Worm (Caenorhabditis elegans) whole organism, mixed stage, embryonic: ENCODE measurements around the gene C09E7.10.
A peak's percentile ranks its signal among the peaks of the same experiment; 100 is the strongest.

Source experiments
- M03D4.4 ChIP-seq: sonication (generic microtip); optimal IDR thresholded peaks from 2 replicates; lab custom pipeline; 2017; ENCODE audit warnings: mild to moderate bottlenecking, missing genetic modification characterization, missing compliant biosample characterization
- bed-3 ChIP-seq: fragments of 200-800 bp; sonication (Bioruptor generic); optimal IDR thresholded peaks from 3 replicates; lab custom pipeline; 2018; ENCODE audit warnings: mild to moderate bottlenecking, missing genetic modification characterization, moderate library complexity, missing compliant biosample characterization
- blmp-1 ChIP-seq: fragments of 150-350 bp; optimal IDR thresholded peaks from 2 replicates; lab custom pipeline; 2014; ENCODE audit warnings: missing biosample characterization, missing genetic modification characterization
- ceh-39 ChIP-seq: fragments of 150-350 bp; optimal IDR thresholded peaks from 2 replicates; lab custom pipeline; 2014; ENCODE audit warnings: missing biosample characterization, missing genetic modification characterization
- ceh-43 ChIP-seq: fragments of 200-800 bp; sonication (Bioruptor generic); optimal IDR thresholded peaks from 2 replicates; lab custom pipeline; 2018; ENCODE audit warnings: mild to moderate bottlenecking, missing genetic modification characterization, moderate library complexity, missing compliant biosample characterization
- cnd-1 ChIP-seq: fragments of 200-800 bp; sonication (Bioruptor generic); optimal IDR thresholded peaks from 2 replicates; lab custom pipeline; 2018; ENCODE audit warnings: mild to moderate bottlenecking, missing genetic modification characterization, missing compliant biosample characterization
- drap-1 ChIP-seq: fragments of 200-800 bp; sonication (Bioruptor generic); optimal IDR thresholded peaks from 3 replicates; lab custom pipeline; 2018; ENCODE audit warnings: mild to moderate bottlenecking, missing genetic modification characterization, missing compliant biosample characterization
- elt-1 ChIP-seq: sonication (generic microtip); optimal IDR thresholded peaks from 2 replicates; lab custom pipeline; 2017; ENCODE audit warnings: missing genetic modification characterization, mild to moderate bottlenecking, missing compliant biosample characterization, antibody characterized with exemption, moderate library complexity, borderline replicate concordance; ENCODE audit not compliant: insufficient read depth
- flh-1 ChIP-seq: fragments of 200-800 bp; sonication (Bioruptor generic); optimal IDR thresholded peaks from 2 replicates; lab custom pipeline; 2018; ENCODE audit warnings: mild to moderate bottlenecking, missing genetic modification characterization, moderate library complexity, missing compliant biosample characterization
- ham-2 ChIP-seq: fragments of 200-800 bp; sonication (Bioruptor generic); optimal IDR thresholded peaks from 2 replicates; lab custom pipeline; 2018; ENCODE audit warnings: mild to moderate bottlenecking, missing genetic modification characterization, missing compliant biosample characterization
- hlh-1 ChIP-seq: fragments of 150-350 bp; optimal IDR thresholded peaks from 2 replicates; lab custom pipeline; 2014; ENCODE audit warnings: missing biosample characterization, missing genetic modification reagents, missing genetic modification characterization
- lin-13 ChIP-seq: fragments of 150-350 bp; optimal IDR thresholded peaks from 2 replicates; lab custom pipeline; 2014; ENCODE audit warnings: missing biosample characterization, missing genetic modification characterization
- mab-5 ChIP-seq: fragments of 150-350 bp; optimal IDR thresholded peaks from 2 replicates; lab custom pipeline; 2014; ENCODE audit warnings: missing biosample characterization, missing genetic modification characterization
- mep-1 ChIP-seq: fragments of 150-350 bp; optimal IDR thresholded peaks from 2 replicates; lab custom pipeline; 2017; ENCODE audit warnings: missing biosample characterization, missing genetic modification reagents, missing genetic modification characterization, inconsistent platforms
- mls-2 ChIP-seq: sonication (generic microtip); optimal IDR thresholded peaks from 2 replicates; lab custom pipeline; 2016; ENCODE audit warnings: mild to moderate bottlenecking, missing genetic modification characterization, moderate library complexity, missing compliant biosample characterization
- nhr-12 ChIP-seq: fragments of 150-350 bp; optimal IDR thresholded peaks from 2 replicates; lab custom pipeline; 2014; ENCODE audit warnings: missing biosample characterization, missing genetic modification characterization
- nhr-2 ChIP-seq: fragments of 150-350 bp; optimal IDR thresholded peaks from 2 replicates; lab custom pipeline; 2014; ENCODE audit warnings: missing biosample characterization, missing genetic modification characterization
- nhr-28 ChIP-seq: fragments of 150-350 bp; optimal IDR thresholded peaks from 2 replicates; lab custom pipeline; 2014; ENCODE audit warnings: missing biosample characterization, missing genetic modification characterization
- nhr-76 ChIP-seq: sonication (generic microtip); optimal IDR thresholded peaks from 2 replicates; lab custom pipeline; 2017; ENCODE audit warnings: missing biosample characterization, missing genetic modification characterization
- pha-4 ChIP-seq: fragments of 150-350 bp; optimal IDR thresholded peaks from 2 replicates; lab custom pipeline; 2018; ENCODE audit warnings: missing biosample characterization, missing genetic modification reagents, missing genetic modification characterization
- snpc-4 ChIP-seq: fragments of 150-350 bp; optimal IDR thresholded peaks from 2 replicates; lab custom pipeline; 2014; ENCODE audit warnings: missing biosample characterization, missing genetic modification characterization
- unc-39 ChIP-seq: fragments of 150-350 bp; optimal IDR thresholded peaks from 2 replicates; lab custom pipeline; 2014; ENCODE audit warnings: missing biosample characterization, missing genetic modification characterization
- zip-8 ChIP-seq: fragments of 150-350 bp; optimal IDR thresholded peaks from 2 replicates; lab custom pipeline; 2014; ENCODE audit warnings: missing biosample characterization, missing genetic modification characterization
- ztf-11 ChIP-seq: fragments of 150-350 bp; optimal IDR thresholded peaks from 2 replicates; lab custom pipeline; 2014; ENCODE audit warnings: missing biosample characterization, missing genetic modification characterization

C09E7.10 gene

ce11 chrIII:6482918-6483317 lies 36.9 kb downstream of the C09E7.10 start, which contains the start of gene chtb-2:
Gene chtb-2, plus strand, starts transcription at chrIII:6483218.
- TF ChIP-seq pha-4 (tag; lab: Kevin White, UChicago) = no peak
- no peak for TF ChIP-seq drap-1 (GFP tag; lab: Kevin White, UChicago)
- no peak for TF ChIP-seq nhr-76 (tag; lab: Kevin White, UChicago)

ce11 chrIII:6479439-6479838 lies 40.4 kb downstream of the C09E7.10 start:
- TF ChIP-seq bed-3 (GFP tag; lab: Kevin White, UChicago) (no peak), cnd-1 (tag; lab: Kevin White, UChicago) (peak; percentile 71), nhr-2 (tag; lab: Kevin White, UChicago) (peak; percentile 89)

DNA sequence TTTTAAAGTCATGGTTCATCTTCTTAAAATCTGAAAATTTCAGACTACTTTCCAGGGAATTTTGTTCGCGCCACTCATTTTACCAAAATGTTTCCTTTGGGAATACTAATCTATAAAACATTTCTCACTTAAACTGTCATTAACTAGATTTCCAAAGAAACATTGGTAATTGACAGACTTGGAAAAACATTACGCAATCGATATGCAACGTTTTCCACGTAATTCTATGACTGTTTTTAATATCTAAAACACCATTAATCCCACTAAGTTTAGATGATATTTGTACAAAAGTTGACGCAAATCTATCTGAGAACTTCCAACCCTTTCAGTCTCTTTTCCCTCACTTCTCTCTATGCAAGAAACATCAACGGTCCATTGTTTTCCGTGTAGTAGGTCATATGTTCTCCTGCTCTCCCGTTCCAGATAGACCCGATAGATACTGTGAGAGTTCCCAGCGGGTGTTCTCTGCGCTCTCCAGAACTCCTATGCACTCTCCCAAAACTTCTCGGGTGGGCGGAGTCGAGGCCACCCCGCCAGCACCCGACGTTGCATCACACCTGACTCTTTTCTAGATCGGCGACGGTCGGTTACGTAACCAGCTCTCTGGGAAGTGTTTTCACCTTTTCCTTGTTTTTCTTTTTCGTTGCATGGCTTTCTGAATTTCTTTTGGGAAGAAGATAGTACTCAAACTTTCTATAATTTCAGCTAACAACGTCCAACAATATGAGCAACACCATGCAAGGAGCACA lies 41.4 kb downstream of the C09E7.10 start, which contains the start of gene zip-8:
zip-8 (plus strand) TSS at position 700 of the 749 bp plus-strand sequence.
- TF ChIP-seq zip-8 (tag; lab: Kevin White, UChicago) (peak; percentile 98), drap-1 (GFP tag; lab: Kevin White, UChicago) (no peak)

DNA sequence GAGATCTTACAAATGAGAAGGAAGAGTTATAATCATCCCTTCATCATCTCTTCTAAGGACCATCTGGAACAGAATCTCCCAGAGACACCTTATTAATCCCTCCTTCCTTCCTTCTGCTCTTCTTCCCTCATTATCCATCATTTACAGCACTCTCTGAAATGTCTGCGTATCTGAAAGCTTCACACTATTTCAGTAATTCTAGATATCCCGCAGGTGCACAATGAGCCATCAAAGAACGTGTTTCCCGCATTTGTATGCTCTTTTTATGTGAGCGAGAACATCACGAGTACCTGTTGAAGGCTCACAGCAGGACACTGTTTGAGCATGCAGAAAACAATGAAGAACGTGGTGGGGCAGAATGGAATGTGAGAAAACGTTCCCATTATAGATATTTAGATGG lies 43.5 kb downstream of the C09E7.10 start:
- TF ChIP-seq elt-1 (tag; lab: Kevin White, UChicago) = peak; percentile 51
- no peak for TF ChIP-seq blmp-1
- TF ChIP-seq mab-5 (tag; lab: Kevin White, UChicago) = no peak
- TF ChIP-seq nhr-2 (tag; lab: Kevin White, UChicago) = peak; percentile 65
- TF ChIP-seq nhr-12 (tag; lab: Kevin White, UChicago) = no peak

- TF ChIP-seq M03D4.4 (no peak), ceh-43 (GFP tag; lab: Kevin White, UChicago) (no peak), hlh-1 (tag; lab: Kevin White, UChicago) (no peak), ham-2 (GFP tag; lab: Kevin White, UChicago) (no peak), drap-1 (GFP tag; lab: Kevin White, UChicago) (no peak), snpc-4 (tag; lab: Kevin White, UChicago) (no peak), blmp-1 (no peak), pha-4 (tag; lab: Kevin White, UChicago) (no peak), mep-1 (tag; lab: Kevin White, UChicago) (no peak), mls-2 (tag; lab: Kevin White, UChicago) (no peak), ceh-39 (tag; lab: Kevin White, UChicago) (no peak), ztf-11 (tag; lab: Kevin White, UChicago) (no peak), unc-39 (tag; lab: Kevin White, UChicago) (no peak), flh-1 (GFP tag; lab: Kevin White, UChicago) (no peak), nhr-28 (no peak), lin-13 (tag; lab: Kevin White, UChicago) (no peak)
- TF ChIP-seq, all 35 proteins: peak for 0
Observed at ce11 chrIII:6471451-6471850, 48.4 kb downstream of the C09E7.10 start, which contains the start of gene wht-6. Gene wht-6, plus strand, starts transcription at chrIII:6471751.
